Worm (Caenorhabditis elegans): ENCODE results near the gene W10G11.3.

W10G11.3 gene

DNA sequence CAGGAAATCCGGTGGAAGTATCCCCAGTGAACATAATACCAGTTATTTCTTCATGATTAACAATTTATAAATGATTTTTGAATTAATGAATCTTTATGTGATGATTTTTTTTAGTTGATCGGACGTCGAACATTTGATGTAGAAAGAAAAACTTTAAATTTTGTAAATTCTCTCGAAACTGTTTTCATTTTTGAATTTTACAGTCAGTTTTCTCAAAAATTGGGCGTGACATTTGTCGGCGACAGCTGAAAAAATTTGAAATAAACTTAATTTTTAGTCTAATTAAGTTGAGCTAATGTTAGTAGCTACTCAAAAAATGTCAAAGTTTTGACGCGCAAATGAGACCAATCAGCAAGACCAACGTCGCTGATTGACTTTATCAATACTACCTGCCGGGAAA, 21.1 kb upstream of the W10G11.3 start, which contains the start of gene srh-60:
srh-60 (plus strand) TSS at position 301 of the 400 bp plus-strand sequence.
- TF ChIP-seq blmp-1 (tag; optimal IDR thresholded peaks at IDR 0.05): no peak
- no peak for TF ChIP-seq M03D4.4 (tag; optimal IDR thresholded peaks at IDR 0.05)
- no peak for TF ChIP-seq nhr-237 (tag; optimal IDR thresholded peaks at IDR 0.05)
- no peak for TF ChIP-seq ceh-43 (GFP tag; optimal IDR thresholded peaks at IDR 0.05)
- TF ChIP-seq sem-2 (GFP tag; optimal IDR thresholded peaks at IDR 0.05): no peak
- no peak for TF ChIP-seq unc-39 (tag; optimal IDR thresholded peaks at IDR 0.05)
- no peak for TF ChIP-seq unc-120 (tag; optimal IDR thresholded peaks at IDR 0.05; ENCODE audit: poor library complexity, severe bottlenecking)
- TF ChIP-seq ztf-11 (tag; optimal IDR thresholded peaks at IDR 0.05): no peak
- TF ChIP-seq ceh-39 (tag; optimal IDR thresholded peaks at IDR 0.05): no peak
- TF ChIP-seq mab-5 (tag; optimal IDR thresholded peaks at IDR 0.05): no peak
- TF ChIP-seq flh-1 (GFP tag; optimal IDR thresholded peaks at IDR 0.05): no peak
- no peak for TF ChIP-seq elt-1 (tag; optimal IDR thresholded peaks at IDR 0.05; ENCODE audit: borderline replicate concordance, insufficient read depth)
- no peak for TF ChIP-seq lin-13 (tag; optimal IDR thresholded peaks at IDR 0.05)
- no peak for TF ChIP-seq hlh-1 (tag; optimal IDR thresholded peaks at IDR 0.05)
- no peak for TF ChIP-seq mep-1 (tag; optimal IDR thresholded peaks at IDR 0.05)
- no peak for TF ChIP-seq ces-1 (GFP tag; optimal IDR thresholded peaks at IDR 0.05)
- TF ChIP-seq drap-1 (GFP tag; optimal IDR thresholded peaks at IDR 0.05): no peak
- no peak for TF ChIP-seq sptf-1 (tag; optimal IDR thresholded peaks at IDR 0.05)
- TF ChIP-seq mls-2 (tag; optimal IDR thresholded peaks at IDR 0.05): no peak
- no peak for TF ChIP-seq cnd-1 (tag; optimal IDR thresholded peaks at IDR 0.05)

DNA sequence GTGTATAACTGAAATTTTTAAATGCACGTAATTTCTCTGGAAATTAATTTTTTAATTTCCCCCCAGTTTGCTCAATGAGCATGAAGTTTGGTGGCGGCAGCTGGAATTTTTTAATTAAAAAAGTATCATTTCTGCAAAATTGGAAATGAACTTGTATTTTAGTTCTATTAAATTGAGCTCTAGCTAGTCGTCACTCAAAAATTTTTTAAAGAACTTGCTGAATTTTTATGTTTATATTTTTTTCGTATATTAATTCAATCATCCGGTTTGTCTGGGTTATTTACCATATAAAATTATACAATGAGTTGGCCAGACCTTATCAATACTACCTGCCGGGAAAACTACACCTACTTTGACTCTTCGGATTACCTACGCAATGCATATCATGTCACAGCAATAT, 19.4 kb upstream of the W10G11.3 start, which contains the start of gene srh-59:
srh-59 (plus strand) TSS at position 301 of the 400 bp plus-strand sequence.
- no peak for TF ChIP-seq sem-2 (GFP tag; optimal IDR thresholded peaks at IDR 0.05)
- TF ChIP-seq elt-1 (tag; optimal IDR thresholded peaks at IDR 0.05; ENCODE audit: borderline replicate concordance, insufficient read depth): no peak
- no peak for TF ChIP-seq unc-120 (tag; optimal IDR thresholded peaks at IDR 0.05; ENCODE audit: poor library complexity, severe bottlenecking)
- TF ChIP-seq ceh-83 (GFP tag; optimal IDR thresholded peaks at IDR 0.05): no peak
- no peak for TF ChIP-seq ham-2 (GFP tag; optimal IDR thresholded peaks at IDR 0.05)
- TF ChIP-seq nhr-76 (tag; optimal IDR thresholded peaks at IDR 0.05): no peak
- TF ChIP-seq cnd-1 (tag; optimal IDR thresholded peaks at IDR 0.05): no peak
- no peak for TF ChIP-seq lin-32 (GFP tag; optimal IDR thresholded peaks at IDR 0.05)
- no peak for TF ChIP-seq ztf-11 (tag; optimal IDR thresholded peaks at IDR 0.05)
- no peak for TF ChIP-seq nhr-237 (tag; optimal IDR thresholded peaks at IDR 0.05)
- no peak for TF ChIP-seq hlh-1 (tag; optimal IDR thresholded peaks at IDR 0.05)
- no peak for TF ChIP-seq tbx-8 (GFP tag; optimal IDR thresholded peaks at IDR 0.05)
- no peak for TF ChIP-seq mls-2 (tag; optimal IDR thresholded peaks at IDR 0.05)
- no peak for TF ChIP-seq nhr-28 (tag; optimal IDR thresholded peaks at IDR 0.05)
- TF ChIP-seq nhr-12 (tag; optimal IDR thresholded peaks at IDR 0.05): no peak
- no peak for TF ChIP-seq snpc-4 (tag; optimal IDR thresholded peaks at IDR 0.05)
- no peak for TF ChIP-seq zip-8 (tag; optimal IDR thresholded peaks at IDR 0.05)
- no peak for TF ChIP-seq lin-13 (tag; optimal IDR thresholded peaks at IDR 0.05)

DNA sequence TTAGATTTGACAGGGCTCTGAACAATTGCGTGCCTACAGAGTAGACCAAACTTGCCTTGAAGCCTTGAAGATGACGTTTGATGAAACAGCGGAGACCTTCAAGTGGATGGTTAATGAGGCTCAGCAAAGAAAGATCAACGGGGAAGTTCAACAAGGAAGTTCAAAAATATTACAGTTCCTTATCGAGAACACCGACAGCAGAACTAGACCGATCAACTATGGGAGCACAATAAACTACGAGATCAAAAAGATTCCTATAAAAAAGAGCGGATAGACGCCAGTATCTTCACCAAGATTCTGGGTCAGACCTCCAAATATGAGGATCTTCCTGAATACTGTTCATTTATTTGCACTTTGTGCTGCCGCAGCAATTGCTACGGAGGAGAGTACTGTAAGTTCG, 17.4 kb upstream of the W10G11.3 start, which contains the start of gene clec-134:
clec-134 (plus strand) TSS at position 301 of the 400 bp plus-strand sequence.
- TF ChIP-seq ztf-11 (tag; optimal IDR thresholded peaks at IDR 0.05): no peak
- TF ChIP-seq unc-62 (GFP tag; optimal IDR thresholded peaks at IDR 0.05): no peak
- no peak for TF ChIP-seq blmp-1 (tag; optimal IDR thresholded peaks at IDR 0.05)
- TF ChIP-seq mep-1 (tag; optimal IDR thresholded peaks at IDR 0.05): no peak
- TF ChIP-seq lin-32 (GFP tag; optimal IDR thresholded peaks at IDR 0.05): no peak
- no peak for TF ChIP-seq flh-1 (GFP tag; optimal IDR thresholded peaks at IDR 0.05)
- TF ChIP-seq unc-39 (tag; optimal IDR thresholded peaks at IDR 0.05): no peak
- no peak for TF ChIP-seq elt-1 (tag; optimal IDR thresholded peaks at IDR 0.05; ENCODE audit: borderline replicate concordance, insufficient read depth)
- no peak for TF ChIP-seq nhr-2 (tag; optimal IDR thresholded peaks at IDR 0.05)
- no peak for TF ChIP-seq drap-1 (GFP tag; optimal IDR thresholded peaks at IDR 0.05)
- TF ChIP-seq pha-4 (tag; optimal IDR thresholded peaks at IDR 0.05): no peak
- no peak for TF ChIP-seq ceh-43 (GFP tag; optimal IDR thresholded peaks at IDR 0.05)
- no peak for TF ChIP-seq mls-2 (tag; optimal IDR thresholded peaks at IDR 0.05)
- TF ChIP-seq ces-1 (GFP tag; optimal IDR thresholded peaks at IDR 0.05): no peak
- no peak for TF ChIP-seq nhr-12 (tag; optimal IDR thresholded peaks at IDR 0.05)

DNA sequence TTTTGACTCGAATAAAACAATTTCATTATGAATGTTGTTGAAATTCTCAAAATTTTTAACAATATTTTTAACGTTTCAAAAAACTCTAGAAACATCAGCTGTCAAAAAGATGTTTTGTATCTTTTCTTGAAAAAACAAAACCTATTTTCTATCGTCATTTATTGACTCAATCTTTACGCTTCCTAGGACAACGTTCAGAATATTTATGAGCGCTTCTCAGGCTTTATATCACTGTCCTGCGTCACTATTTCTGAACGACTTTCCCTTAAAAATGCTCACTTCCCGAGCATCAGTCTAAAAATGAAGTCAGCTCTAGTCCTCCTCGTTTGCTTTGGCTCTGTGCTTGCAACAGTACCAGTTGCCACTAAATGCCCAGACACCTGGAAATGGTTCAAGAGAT, 15.8 kb upstream of the W10G11.3 start, which contains the start of gene clec-133:
clec-133 (plus strand) TSS at position 301 of the 400 bp plus-strand sequence.
- TF ChIP-seq tbx-8 (GFP tag; optimal IDR thresholded peaks at IDR 0.05) (no peak), ham-2 (GFP tag; optimal IDR thresholded peaks at IDR 0.05) (no peak), cnd-1 (tag; optimal IDR thresholded peaks at IDR 0.05) (no peak), nhr-12 (tag; optimal IDR thresholded peaks at IDR 0.05) (no peak), mab-5 (tag; optimal IDR thresholded peaks at IDR 0.05) (no peak)

Measured in whole organism, mixed stage, embryonic.